Worm (Caenorhabditis elegans) whole organism, L4/young adult: ENCODE measurements around the gene F44B9.5.
A peak's percentile ranks its signal among the peaks of the same experiment; 100 is the strongest.

Experiments
- W03F9.2 ChIP-seq: fragments of 150-350 bp; optimal IDR thresholded peaks from 2 replicates; lab custom pipeline; 2014; ENCODE audit warnings: missing biosample characterization, missing genetic modification characterization
- dao-5 ChIP-seq: sonication (generic microtip); optimal IDR thresholded peaks from 2 replicates; lab custom pipeline; 2016; ENCODE audit warnings: missing genotype, missing genetic modification characterization, moderate library complexity, missing compliant biosample characterization
- him-1 ChIP-seq: sonication (generic microtip); optimal IDR thresholded peaks from 2 replicates; lab custom pipeline; 2016; ENCODE audit warnings: missing genotype, missing genetic modification reagents, missing genetic modification characterization, missing compliant biosample characterization

The F44B9.5 gene

DNA sequence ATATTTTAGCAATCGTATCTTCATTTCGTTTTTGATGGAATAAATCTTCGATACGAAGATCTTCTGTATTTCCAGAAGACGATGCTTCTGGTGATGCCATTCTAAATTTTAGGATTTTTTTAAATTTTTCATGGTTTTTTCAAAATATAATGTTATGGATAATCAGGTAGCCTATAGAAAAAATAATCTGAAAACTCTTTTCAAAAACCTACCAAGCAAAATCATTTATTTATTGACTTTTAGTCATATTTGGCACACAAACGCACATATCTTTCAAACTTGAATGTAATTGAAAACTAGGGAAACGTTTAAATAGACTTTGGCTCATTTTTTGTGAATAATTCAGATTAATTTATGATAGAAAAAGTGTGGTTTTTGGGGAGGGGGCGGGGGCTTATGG, at the start of gene F44B9.5:
F44B9.5 (minus strand) TSS at position 101 of the 400 bp plus-strand sequence.
- TF ChIP-seq him-1 (tag; lab: Kevin White, UChicago), result no peak
- no peak for TF ChIP-seq dao-5 (tag; lab: Kevin White, UChicago)
- TF ChIP-seq W03F9.2, result no peak

DNA sequence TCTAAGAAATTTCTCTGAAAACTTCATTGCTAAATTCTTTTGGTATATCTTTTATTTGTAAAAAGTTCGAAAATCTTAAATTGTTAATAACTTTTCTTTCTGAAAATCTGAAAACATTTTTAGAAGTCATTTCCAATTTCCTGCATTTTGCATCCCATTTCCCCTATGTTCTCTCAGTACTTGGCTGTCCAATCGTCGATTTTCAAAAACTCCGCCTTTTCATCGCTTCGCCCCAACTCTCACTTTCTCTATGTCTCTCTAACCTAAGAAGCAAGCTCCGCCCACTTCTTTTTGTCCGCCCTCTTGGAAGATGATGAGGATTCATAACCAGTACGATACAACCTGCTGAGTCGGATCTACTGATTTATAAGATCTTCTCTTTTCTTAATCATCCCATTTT, 48.8 kb upstream of the F44B9.5 start:
- TF ChIP-seq dao-5 (tag; lab: Kevin White, UChicago), result no peak
- TF ChIP-seq W03F9.2, result no peak
- TF ChIP-seq him-1 (tag; lab: Kevin White, UChicago), result no peak

DNA sequence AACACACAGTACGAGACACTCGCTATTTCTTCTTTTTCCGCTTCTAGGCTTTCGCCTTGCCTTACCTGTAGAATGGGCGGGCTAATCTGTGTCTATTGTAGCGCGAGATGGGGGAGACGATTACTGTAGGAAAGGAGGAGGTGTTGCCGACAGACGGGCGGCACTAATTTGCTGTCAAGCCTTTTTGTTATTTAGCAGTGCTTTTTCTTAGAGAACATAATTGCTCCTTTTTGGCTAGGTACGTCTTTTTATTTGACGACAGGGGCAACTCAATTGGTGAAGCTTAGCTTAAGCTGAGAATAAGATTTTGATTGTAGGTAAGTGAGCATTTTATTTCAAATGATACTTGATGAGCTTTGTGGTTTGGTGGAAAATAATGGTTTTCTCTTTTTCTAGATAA, 47.3 kb upstream of the F44B9.5 start:
- no peak for TF ChIP-seq dao-5 (tag; lab: Kevin White, UChicago)
- TF ChIP-seq W03F9.2, result no peak
- no peak for TF ChIP-seq him-1 (tag; lab: Kevin White, UChicago)

DNA sequence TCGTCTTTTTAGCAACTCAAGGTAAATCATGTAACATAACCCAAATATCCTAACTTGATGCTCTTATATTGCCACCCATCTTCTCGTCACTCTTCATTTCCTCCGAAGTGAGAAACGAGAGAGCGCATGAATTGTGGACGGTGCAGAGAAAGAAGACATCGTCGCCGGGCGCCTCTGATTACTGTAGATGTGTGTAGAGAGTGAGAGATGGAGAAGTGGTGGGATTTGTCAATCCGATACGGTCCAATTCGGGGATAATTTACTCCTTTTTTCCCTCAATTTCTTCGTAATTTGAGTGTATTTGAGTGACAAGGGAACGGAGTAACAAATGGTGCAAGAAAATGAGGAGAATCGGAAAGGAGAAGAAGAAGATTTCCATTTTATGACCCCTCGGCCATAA, 44.8 kb upstream of the F44B9.5 start:
- no peak for TF ChIP-seq him-1 (tag; lab: Kevin White, UChicago)
- TF ChIP-seq dao-5 (tag; lab: Kevin White, UChicago), result no peak
- no peak for TF ChIP-seq W03F9.2

DNA sequence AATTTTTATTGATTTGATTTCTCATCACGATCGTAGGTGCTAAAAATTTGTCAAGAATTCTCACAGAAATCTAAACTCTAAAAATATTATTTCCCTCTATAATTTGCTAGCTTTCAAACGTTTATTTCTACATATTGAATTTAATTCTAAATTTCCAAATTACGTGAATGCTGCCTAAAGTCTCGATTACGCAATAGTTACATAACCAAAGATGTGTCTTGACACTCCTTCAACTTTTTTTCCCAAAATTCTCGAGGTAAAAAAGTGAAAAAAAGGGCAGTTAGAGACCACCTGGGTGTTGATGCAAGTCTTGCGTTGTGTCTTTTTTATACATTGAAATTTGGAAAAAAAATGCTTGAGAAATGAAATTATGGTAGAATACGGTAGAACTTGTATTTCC, 35.5 kb upstream of the F44B9.5 start:
- no peak for TF ChIP-seq W03F9.2
- no peak for TF ChIP-seq him-1 (tag; lab: Kevin White, UChicago)
- no peak for TF ChIP-seq dao-5 (tag; lab: Kevin White, UChicago)

DNA sequence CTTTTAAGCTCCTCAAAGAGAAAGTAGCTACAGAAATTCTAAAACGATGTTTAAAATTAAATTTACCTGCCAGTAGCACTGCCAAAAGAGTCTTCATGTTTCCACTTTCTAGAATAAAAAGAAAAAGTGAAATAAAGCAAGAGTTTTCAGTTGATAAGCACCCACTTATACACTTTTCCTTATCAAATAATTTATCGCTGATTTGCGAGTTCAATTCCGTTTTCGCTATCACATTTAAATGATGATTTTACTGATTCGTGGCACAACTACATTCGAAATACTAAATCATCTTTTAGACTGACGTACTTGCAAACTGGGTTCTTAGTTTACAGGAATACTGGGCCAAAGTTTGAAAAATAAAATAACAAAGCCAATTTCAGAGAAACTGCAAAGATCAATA, 34.6 kb upstream of the F44B9.5 start, which contains the start of gene K12H4.7:
K12H4.7 (minus strand) TSS at position 138 of the 400 bp plus-strand sequence.
- TF ChIP-seq him-1 (tag; lab: Kevin White, UChicago) (no peak), dao-5 (tag; lab: Kevin White, UChicago) (no peak), W03F9.2 (no peak)

DNA sequence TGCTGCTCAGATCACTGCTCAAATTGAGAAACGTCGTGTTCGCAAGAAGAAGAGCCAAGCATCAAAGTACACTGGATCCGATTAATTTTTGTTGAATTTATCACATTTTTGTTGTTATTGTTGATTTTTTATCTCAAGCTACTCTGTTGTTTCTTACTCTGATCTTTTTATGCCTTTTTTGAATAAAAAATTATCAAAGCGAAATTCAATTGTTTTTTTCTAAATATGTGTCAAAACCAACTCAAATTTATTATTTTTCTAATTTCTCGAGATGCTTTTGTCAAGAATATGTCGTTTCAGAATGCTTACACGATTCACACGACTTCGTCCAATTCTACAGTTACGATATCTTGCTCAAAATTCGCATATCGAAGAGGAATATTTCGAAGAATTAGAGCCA, 31.1 kb upstream of the F44B9.5 start, which contains the start of gene K12H4.2:
K12H4.2 (plus strand) TSS at position 301 of the 400 bp plus-strand sequence.
- TF ChIP-seq him-1 (tag; lab: Kevin White, UChicago), result no peak

DNA sequence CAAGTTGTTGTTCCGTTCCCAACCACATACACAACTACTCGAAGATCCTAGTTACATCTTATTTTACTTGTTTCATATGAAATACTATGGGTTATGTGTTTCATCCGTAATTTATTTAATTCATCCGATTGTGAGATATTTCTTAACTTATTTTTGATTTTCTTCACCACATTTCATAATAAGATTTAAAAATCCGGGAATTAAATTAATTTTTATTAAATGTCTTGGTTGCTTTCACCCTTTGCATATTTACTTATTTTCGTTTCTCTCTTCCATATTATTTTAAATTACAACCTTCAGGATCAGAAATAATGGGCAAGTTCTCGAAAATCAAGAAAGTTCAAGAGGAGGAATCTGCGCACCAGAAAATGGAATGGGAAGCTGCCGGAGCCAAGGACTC, 29.4 kb upstream of the F44B9.5 start, which contains the start of gene K12H4.3:
K12H4.3 (plus strand) TSS at position 301 of the 400 bp plus-strand sequence.
- TF ChIP-seq dao-5 (tag; lab: Kevin White, UChicago), result no peak
- no peak for TF ChIP-seq W03F9.2
- TF ChIP-seq him-1 (tag; lab: Kevin White, UChicago), result no peak

DNA sequence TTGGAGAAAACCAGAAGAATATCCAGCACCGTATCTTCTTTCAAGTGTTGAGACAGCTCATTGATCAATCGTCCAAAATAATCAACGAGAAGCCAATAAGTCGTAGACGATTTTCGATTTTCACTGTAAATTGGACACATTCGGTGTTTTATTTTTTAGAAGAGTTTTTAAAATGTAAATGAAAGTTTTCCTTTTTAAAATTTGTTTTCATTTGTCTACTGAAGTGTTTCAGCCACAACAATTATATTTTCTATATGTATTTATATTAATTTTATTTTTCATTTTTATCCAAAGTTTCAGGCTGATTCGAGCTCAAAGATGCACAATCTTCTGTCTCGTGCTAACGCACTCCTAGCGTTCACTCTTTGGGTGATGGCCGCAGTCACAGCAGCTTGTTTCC, 28.4 kb upstream of the F44B9.5 start, which contains the start of gene spcs-3:
spcs-3 (plus strand) TSS at position 301 of the 400 bp plus-strand sequence.
- no peak for TF ChIP-seq W03F9.2
- no peak for TF ChIP-seq him-1 (tag; lab: Kevin White, UChicago)
- no peak for TF ChIP-seq dao-5 (tag; lab: Kevin White, UChicago)

DNA sequence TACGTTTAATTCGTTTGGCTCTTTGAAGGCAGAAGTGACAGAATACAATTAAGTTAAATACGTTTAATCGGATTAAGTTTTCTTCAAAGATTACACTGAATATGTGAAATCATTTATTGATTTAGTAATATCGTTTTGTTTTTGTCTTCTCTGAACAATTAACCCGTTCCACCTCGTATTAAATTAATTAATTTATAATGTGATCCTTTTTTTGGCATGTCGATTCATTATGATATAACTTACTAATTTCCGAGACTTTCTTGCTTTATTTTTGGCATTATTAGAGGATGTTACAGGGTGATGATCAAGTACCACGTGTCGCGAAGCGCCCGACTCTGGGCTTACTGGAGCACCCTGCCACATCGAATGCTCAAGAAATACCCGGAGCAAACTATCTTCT, 27.8 kb upstream of the F44B9.5 start, which contains the start of gene K12H4.5:
K12H4.5 (plus strand) TSS at position 301 of the 400 bp plus-strand sequence.
- TF ChIP-seq him-1 (tag; lab: Kevin White, UChicago), result no peak
- no peak for TF ChIP-seq W03F9.2
- no peak for TF ChIP-seq dao-5 (tag; lab: Kevin White, UChicago)

DNA sequence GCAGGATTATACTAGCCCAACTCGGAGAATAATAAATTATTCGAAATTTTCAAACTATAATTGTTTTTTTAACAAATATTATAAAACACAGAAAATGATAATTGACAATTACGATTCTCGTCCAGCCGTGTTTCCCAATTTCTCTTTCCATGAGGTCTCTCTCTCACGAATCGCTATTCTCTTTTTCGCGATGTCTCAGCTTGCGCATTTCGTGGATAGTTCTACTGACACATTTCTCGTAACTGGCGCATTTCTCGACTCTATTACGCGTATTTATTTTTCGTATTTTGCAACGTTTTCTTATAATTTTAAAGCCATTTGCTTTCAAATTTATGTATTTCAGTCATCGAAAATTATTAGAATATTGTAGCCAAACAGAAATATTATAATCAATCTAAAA, 27.4 kb upstream of the F44B9.5 start:
- TF ChIP-seq dao-5 (tag; lab: Kevin White, UChicago) (peak; percentile 65), him-1 (tag; lab: Kevin White, UChicago) (peak; percentile 97), W03F9.2 (peak; percentile 98)

DNA sequence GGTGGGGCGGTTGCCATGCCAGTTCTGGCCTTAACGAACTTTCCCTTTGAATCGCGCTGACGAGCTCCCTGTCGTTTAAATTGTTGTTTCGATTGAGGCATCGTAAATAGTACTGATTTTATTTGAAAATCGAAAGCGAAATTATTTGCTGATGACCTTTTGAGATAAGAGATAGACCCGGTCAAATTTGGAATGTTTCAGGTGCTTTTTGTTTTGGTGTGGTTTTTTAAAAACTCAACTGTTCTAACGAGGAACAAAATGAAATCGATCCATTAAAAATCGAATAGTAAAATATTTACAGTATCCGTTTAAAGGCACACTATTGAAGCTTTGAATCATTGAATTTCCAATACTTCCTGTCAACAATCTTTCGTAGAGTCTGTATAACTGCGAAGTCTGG, 26.4 kb upstream of the F44B9.5 start, which contains the start of gene K12H4.6:
K12H4.6 (minus strand) TSS at position 101 of the 400 bp plus-strand sequence.
- TF ChIP-seq dao-5 (tag; lab: Kevin White, UChicago) (no peak), him-1 (tag; lab: Kevin White, UChicago) (no peak), W03F9.2 (no peak)

DNA sequence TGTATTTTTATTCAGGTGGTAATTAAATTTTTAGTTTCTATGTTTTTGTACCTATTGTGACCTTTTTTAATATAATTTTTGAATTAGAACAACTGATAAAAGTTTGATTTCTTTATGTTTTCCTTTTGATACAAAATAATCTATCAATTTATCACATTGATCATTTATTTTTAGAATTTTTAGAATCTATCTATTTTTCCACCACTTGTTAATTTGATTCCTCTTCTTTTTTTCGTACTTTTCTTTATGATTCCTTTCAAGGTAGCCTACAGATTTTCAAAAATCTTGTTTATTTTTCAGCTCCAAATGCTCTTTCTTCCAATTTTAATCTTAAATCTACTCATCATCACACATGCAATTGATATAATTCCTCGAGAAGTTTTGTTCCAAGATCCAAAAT, 21.6 kb upstream of the F44B9.5 start, which contains the start of gene dpf-6:
dpf-6 (plus strand) TSS at position 301 of the 400 bp plus-strand sequence.
- no peak for TF ChIP-seq dao-5 (tag; lab: Kevin White, UChicago)
- TF ChIP-seq him-1 (tag; lab: Kevin White, UChicago), result no peak
- no peak for TF ChIP-seq W03F9.2

DNA sequence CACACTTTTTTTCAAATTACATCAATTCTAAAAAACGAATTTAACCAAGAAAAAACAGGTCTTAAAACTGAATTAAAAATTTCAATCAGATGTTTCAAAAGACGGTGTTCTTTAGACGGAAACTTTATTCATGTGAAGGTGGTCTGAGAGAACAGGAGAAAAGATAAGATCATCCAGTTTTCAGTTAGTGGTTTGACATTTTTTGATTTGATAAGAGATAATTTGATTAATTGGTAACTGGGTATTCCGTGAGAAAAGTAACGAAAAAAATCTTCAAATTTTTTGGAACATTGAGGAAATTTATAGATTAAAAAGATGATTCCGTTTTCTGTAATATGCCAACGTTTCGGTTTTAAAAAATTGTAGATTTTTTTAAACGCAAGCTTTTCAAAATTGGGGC, 20.2 kb upstream of the F44B9.5 start:
- TF ChIP-seq him-1 (tag; lab: Kevin White, UChicago) (no peak), dao-5 (tag; lab: Kevin White, UChicago) (no peak), W03F9.2 (no peak)

DNA sequence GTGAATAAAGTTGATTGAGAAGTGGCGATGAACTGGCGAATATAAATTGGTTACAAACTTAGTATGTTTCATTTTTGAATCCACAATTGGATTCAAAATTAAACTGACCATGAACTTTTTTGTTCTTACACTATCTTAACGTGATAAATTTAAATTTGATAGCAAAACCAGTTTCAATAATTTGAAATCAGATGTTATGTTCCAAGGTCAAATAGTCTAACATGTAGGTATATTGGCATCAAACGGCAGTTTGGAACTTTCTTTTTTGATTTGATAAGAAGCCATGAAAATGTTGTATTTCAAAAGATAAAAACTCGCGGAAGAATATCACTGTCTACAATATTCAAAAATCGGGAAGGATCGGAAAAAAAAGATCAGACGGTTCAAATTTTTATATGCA, 19.7 kb upstream of the F44B9.5 start:
- no peak for TF ChIP-seq him-1 (tag; lab: Kevin White, UChicago)
- TF ChIP-seq dao-5 (tag; lab: Kevin White, UChicago), result no peak
- no peak for TF ChIP-seq W03F9.2
